Fruit fly (Drosophila melanogaster) whole organism, embryonic: ENCODE measurements around the gene Lon.

Source experiments
- Atf6 ChIP-seq: fragments of 200-800 bp; sonication (Bioruptor generic); IDR thresholded peaks from 2 replicates; pipeline ENCODE4 v1.3.6; 2022; ENCODE audit warnings: missing biosample characterization, missing genetic modification characterization
- CG10147 ChIP-seq: fragments of 200-800 bp; sonication (Bioruptor generic); optimal IDR thresholded peaks from 2 replicates; lab custom pipeline; 2019; ENCODE audit warnings: missing biosample characterization, mild to moderate bottlenecking, missing genetic modification characterization, moderate library complexity
- CG10267 ChIP-seq: fragments of 200-800 bp; sonication (Bioruptor generic); optimal IDR thresholded peaks from 2 replicates; lab custom pipeline; 2018; ENCODE audit warnings: missing biosample characterization, mild to moderate bottlenecking, missing genetic modification characterization, moderate library complexity
- CG10565 ChIP-seq: fragments of 200-800 bp; sonication (Bioruptor generic); optimal IDR thresholded peaks from 3 replicates; lab custom pipeline; 2016; ENCODE audit warnings: missing biosample characterization, mild to moderate bottlenecking, missing genetic modification characterization
- CG11085 ChIP-seq: fragments of 200-800 bp; sonication (Bioruptor generic); IDR thresholded peaks from 2 replicates; pipeline ENCODE4 v1.3.6; 2022; ENCODE audit warnings: missing biosample characterization, missing genetic modification characterization
- CG11696 ChIP-seq: fragments of 200-800 bp; sonication (Bioruptor generic); IDR thresholded peaks from 2 replicates; pipeline ENCODE4 v1.3.6; 2022; ENCODE audit warnings: missing biosample characterization, missing genetic modification characterization
- CG13775 ChIP-seq: fragments of 200-800 bp; sonication (Bioruptor generic); optimal IDR thresholded peaks from 3 replicates; lab custom pipeline; 2017; ENCODE audit warnings: missing biosample characterization, mild to moderate bottlenecking, missing genetic modification characterization
- CG15011 ChIP-seq: fragments of 200-800 bp; sonication (Bioruptor generic); optimal IDR thresholded peaks from 3 replicates; lab custom pipeline; 2018; ENCODE audit warnings: missing biosample characterization, mild to moderate bottlenecking, missing genetic modification characterization
- CG15479 ChIP-seq: fragments of 200-800 bp; sonication (Bioruptor generic); optimal IDR thresholded peaks from 3 replicates; lab custom pipeline; 2019; ENCODE audit warnings: missing biosample characterization, mild to moderate bottlenecking, missing genetic modification characterization, moderate library complexity
- CG1647 ChIP-seq: fragments of 200-800 bp; sonication (Bioruptor generic); optimal IDR thresholded peaks from 3 replicates; lab custom pipeline; 2016; ENCODE audit warnings: missing biosample characterization, missing genetic modification characterization
- CG18262 ChIP-seq: fragments of 200-800 bp; optimal IDR thresholded peaks from 3 replicates; lab custom pipeline; 2019; ENCODE audit warnings: missing biosample characterization, mild to moderate bottlenecking, missing genetic modification characterization, moderate library complexity
- CG1832 ChIP-seq: fragments of 200-800 bp; sonication (Bioruptor generic); optimal IDR thresholded peaks from 2 replicates; lab custom pipeline; 2017; ENCODE audit warnings: missing biosample characterization, mild to moderate bottlenecking, missing genetic modification characterization, inconsistent platforms
- CG2116 ChIP-seq: fragments of 200-800 bp; sonication (Bioruptor generic); optimal IDR thresholded peaks from 3 replicates; lab custom pipeline; 2018; ENCODE audit warnings: missing biosample characterization, mild to moderate bottlenecking, missing genetic modification characterization
- CG33557 ChIP-seq: fragments of 200-800 bp; sonication (Bioruptor generic); optimal IDR thresholded peaks from 2 replicates; lab custom pipeline; 2019; ENCODE audit warnings: missing biosample characterization, mild to moderate bottlenecking, missing genetic modification characterization, moderate library complexity
- CG4617 ChIP-seq: fragments of 200-800 bp; sonication (Bioruptor generic); optimal IDR thresholded peaks from 3 replicates; lab custom pipeline; 2016; ENCODE audit warnings: missing biosample characterization, missing genetic modification characterization, borderline replicate concordance
- CG7556 ChIP-seq: fragments of 200-800 bp; sonication (Bioruptor generic); optimal IDR thresholded peaks from 2 replicates; lab custom pipeline; 2017; ENCODE audit warnings: missing biosample characterization, mild to moderate bottlenecking, missing genetic modification characterization
- CG7786 ChIP-seq: fragments of 200-800 bp; sonication (Bioruptor generic); optimal IDR thresholded peaks from 2 replicates; lab custom pipeline; 2016; ENCODE audit warnings: missing biosample characterization, missing genetic modification characterization
- CG8944 ChIP-seq: fragments of 200-800 bp; sonication (Bioruptor generic); optimal IDR thresholded peaks from 3 replicates; lab custom pipeline; 2016; ENCODE audit warnings: missing biosample characterization, missing genetic modification characterization
- CG9817 ChIP-seq: fragments of 200-800 bp; sonication (Bioruptor generic); optimal IDR thresholded peaks from 2 replicates; lab custom pipeline; 2018; ENCODE audit warnings: missing biosample characterization, mild to moderate bottlenecking, missing genetic modification characterization, moderate library complexity
- Camta ChIP-seq: fragments of 200-800 bp; sonication (Bioruptor generic); optimal IDR thresholded peaks from 2 replicates; lab custom pipeline; 2016; ENCODE audit warnings: missing biosample characterization, missing genetic modification characterization
- CrebB ChIP-seq: fragments of 200-800 bp; sonication (Bioruptor generic); optimal IDR thresholded peaks from 3 replicates; lab custom pipeline; 2018; ENCODE audit warnings: missing biosample characterization, mild to moderate bottlenecking, missing genetic modification characterization
- D ChIP-seq, 2 experiments: fragments of 200-800 bp in 1 of 2; fragments of >200 bp in 1 of 2; sonication (Bioruptor generic) in 1 of 2; optimal IDR thresholded peaks; 2 replicates in 1 of 2; 3 replicates in 1 of 2; lab custom pipeline; 2017; ENCODE audit warnings: mild to moderate bottlenecking in 1 of 2, missing biosample characterization in 1 of 2, missing genetic modification characterization in 1 of 2, missing genetic modification reagents in 1 of 2
- Dek ChIP-seq: fragments of 200-800 bp; sonication (Bioruptor generic); optimal IDR thresholded peaks from 3 replicates; lab custom pipeline; 2019; ENCODE audit warnings: missing biosample characterization, mild to moderate bottlenecking, missing genetic modification characterization, moderate library complexity
- Dref ChIP-seq: fragments of 200-800 bp; sonication (Bioruptor generic); IDR thresholded peaks from 2 replicates; pipeline ENCODE4 v1.3.6; 2022; ENCODE audit warnings: missing biosample characterization, missing genetic modification characterization
- GATAe ChIP-seq: fragments of 200-800 bp; sonication (Bioruptor generic); conservative IDR thresholded peaks from 2 replicates; pipeline ENCODE4 v1.3.6; 2022; ENCODE audit warnings: missing biosample characterization, missing genetic modification characterization
- Hsf ChIP-seq: fragments of 200-800 bp; sonication (Bioruptor generic); optimal IDR thresholded peaks from 3 replicates; lab custom pipeline; 2016; ENCODE audit warnings: missing biosample characterization, missing genetic modification characterization
- Lim3 ChIP-seq: fragments of 200-800 bp; sonication (Bioruptor generic); IDR thresholded peaks from 2 replicates; pipeline ENCODE4 v1.3.6; 2022; ENCODE audit warnings: missing biosample characterization, missing genetic modification characterization
- Lpt ChIP-seq: fragments of >200 bp; optimal IDR thresholded peaks from 2 replicates; lab custom pipeline; 2018; ENCODE audit warnings: missing biosample characterization, missing genetic modification characterization
- Mad ChIP-seq: fragments of 200-800 bp; sonication (Bioruptor generic); optimal IDR thresholded peaks from 2 replicates; lab custom pipeline; 2016; ENCODE audit warnings: missing biosample characterization, missing genetic modification characterization
- Nf-YC ChIP-seq: fragments of 200-800 bp; optimal IDR thresholded peaks from 3 replicates; lab custom pipeline; 2019; ENCODE audit warnings: missing biosample characterization, mild to moderate bottlenecking, missing genetic modification characterization, moderate library complexity
- ash1 ChIP-seq: fragments of 200-800 bp; sonication (Bioruptor generic); optimal IDR thresholded peaks from 2 replicates; lab custom pipeline; 2018; ENCODE audit warnings: missing biosample characterization, mild to moderate bottlenecking, missing genetic modification characterization
- chm ChIP-seq: fragments of 200-800 bp; sonication (Bioruptor generic); IDR thresholded peaks from 2 replicates; pipeline ENCODE4 v1.3.6; 2022; ENCODE audit warnings: missing biosample characterization, missing genetic modification characterization
- dimm ChIP-seq: fragments of 200-800 bp; sonication (Bioruptor generic); IDR thresholded peaks from 2 replicates; pipeline ENCODE4 v1.3.6; 2022; ENCODE audit warnings: missing biosample characterization, missing genetic modification characterization
- esg ChIP-seq: fragments of 200-800 bp; sonication (Bioruptor generic); conservative IDR thresholded peaks from 2 replicates; pipeline ENCODE4 v1.3.6; 2022; ENCODE audit warnings: missing biosample characterization, missing genetic modification characterization
- fu2 ChIP-seq: fragments of 200-800 bp; sonication (Bioruptor generic); optimal IDR thresholded peaks from 2 replicates; lab custom pipeline; 2016; ENCODE audit warnings: missing biosample characterization, missing genetic modification characterization
- gcm2 ChIP-seq: fragments of 200-800 bp; sonication (Bioruptor generic); optimal IDR thresholded peaks from 2 replicates; lab custom pipeline; 2016; ENCODE audit warnings: missing biosample characterization, missing genetic modification characterization
- grn ChIP-seq: fragments of 200-800 bp; sonication (Bioruptor generic); optimal IDR thresholded peaks from 3 replicates; lab custom pipeline; 2017; ENCODE audit warnings: missing biosample characterization, missing genetic modification characterization
- klu ChIP-seq: fragments of 200-800 bp; sonication (Bioruptor generic); IDR thresholded peaks from 2 replicates; pipeline ENCODE4 v1.3.6; 2022; ENCODE audit warnings: missing biosample characterization, missing genetic modification characterization
- lilli ChIP-seq: fragments of 200-800 bp; sonication (Bioruptor generic); optimal IDR thresholded peaks from 3 replicates; lab custom pipeline; 2016; ENCODE audit warnings: missing biosample characterization, missing genetic modification characterization
- luna ChIP-seq: fragments of 200-800 bp; sonication (Bioruptor generic); optimal IDR thresholded peaks from 2 replicates; lab custom pipeline; 2016; ENCODE audit warnings: missing biosample characterization, missing genetic modification characterization
- onecut ChIP-seq: fragments of 200-800 bp; sonication (Bioruptor generic); IDR thresholded peaks from 2 replicates; pipeline ENCODE4 v1.3.6; 2022; ENCODE audit warnings: missing biosample characterization, missing genetic modification characterization
- psq ChIP-seq: fragments of 200-800 bp; sonication (Bioruptor generic); optimal IDR thresholded peaks from 2 replicates; lab custom pipeline; 2017; ENCODE audit warnings: missing biosample characterization, missing genetic modification characterization
- ranshi ChIP-seq: fragments of 200-800 bp; sonication (Bioruptor generic); IDR thresholded peaks from 2 replicates; pipeline ENCODE4 v1.3.6; 2022; ENCODE audit warnings: missing biosample characterization, missing genetic modification characterization
- slp2 ChIP-seq: fragments of 200-800 bp; sonication (Bioruptor generic); optimal IDR thresholded peaks from 2 replicates; lab custom pipeline; 2016; ENCODE audit warnings: missing biosample characterization, missing genetic modification characterization
- sug ChIP-seq: fragments of 200-800 bp; optimal IDR thresholded peaks from 2 replicates; lab custom pipeline; 2019; ENCODE audit warnings: missing biosample characterization, mild to moderate bottlenecking, missing genetic modification characterization, moderate library complexity
- tin ChIP-seq: fragments of 200-800 bp; sonication (Bioruptor generic); optimal IDR thresholded peaks from 3 replicates; lab custom pipeline; 2016; ENCODE audit warnings: missing biosample characterization, missing genetic modification characterization
- wdn ChIP-seq: fragments of 200-800 bp; sonication (Bioruptor generic); IDR thresholded peaks from 2 replicates; pipeline ENCODE4 v1.3.6; 2022; ENCODE audit warnings: missing biosample characterization, missing genetic modification characterization
- zen ChIP-seq: fragments of 200-800 bp; sonication (Bioruptor generic); optimal IDR thresholded peaks from 3 replicates; lab custom pipeline; 2018; ENCODE audit warnings: missing biosample characterization, mild to moderate bottlenecking, missing genetic modification characterization, moderate library complexity
- zfh2 ChIP-seq: fragments of 200-800 bp; sonication (Bioruptor generic); optimal IDR thresholded peaks from 2 replicates; lab custom pipeline; 2016; ENCODE audit warnings: missing biosample characterization, missing genetic modification characterization

The Lon gene

dm6 chr3L:19632766-19633632 lies 21.0 kb upstream of the Lon start (continued):
- TF ChIP-seq CG10267, result no peak
- peak; percentile 47 for TF ChIP-seq CG10147 (GFP tag; lab: Kevin White, UChicago)
- TF ChIP-seq ranshi (GFP tag; lab: Robert Waterston, UW), result no peak; the same call in 1 of the 2 replicates
- TF ChIP-seq Atf6 (GFP tag; lab: Robert Waterston, UW), result peak; percentile 71
- TF ChIP-seq CG11696, result peak; percentile 36; the same call in 1 of the 2 replicates
- peak; percentile 14 for TF ChIP-seq gcm2 (GFP tag; lab: Kevin White, UChicago)
- peak; percentile 52 for TF ChIP-seq esg (GFP tag; lab: Robert Waterston, UW)
- TF ChIP-seq dimm, result no peak
- peak; percentile 42 for TF ChIP-seq psq
- TF ChIP-seq wdn (GFP tag; lab: Robert Waterston, UW), result peak; percentile 39; the same call in 1 of the 2 replicates
- TF ChIP-seq CG7786, result peak; percentile 50
- peak; percentile 41 for TF ChIP-seq Dek (tag; lab: Kevin White, UChicago)
- TF ChIP-seq CG33557 (GFP tag; lab: Kevin White, UChicago), result no peak
- peak; percentile 42 for TF ChIP-seq CG7556 (GFP tag; lab: Kevin White, UChicago)
- no peak for TF ChIP-seq CG2116
- TF ChIP-seq CG15011, result peak; percentile 64
- no peak for TF ChIP-seq CG15479
- peak; percentile 58 for TF ChIP-seq Nf-YC
- TF ChIP-seq slp2, result no peak
- TF ChIP-seq chm (GFP tag; lab: Robert Waterston, UW), result no peak
- TF ChIP-seq CG1647 (GFP tag; lab: Kevin White, UChicago), result peak; percentile 12
- peak; percentile 56; the same call in 1 of the 2 replicates for TF ChIP-seq CG11085 (GFP tag; lab: Robert Waterston, UW)
- TF ChIP-seq Dref (GFP tag; lab: Robert Waterston, UW), result no peak
- no peak for TF ChIP-seq CG8944 (GFP tag; lab: Kevin White, UChicago)
- peak; percentile 100 for TF ChIP-seq sug (tag; lab: Kevin White, UChicago)
- peak; percentile 49 for TF ChIP-seq tin (GFP tag; lab: Kevin White, UChicago)
- TF ChIP-seq Lim3 (GFP tag; lab: Robert Waterston, UW), result no peak
- TF ChIP-seq GATAe (GFP tag; lab: Robert Waterston, UW), result peak; percentile 41
- peak; percentile 16 for TF ChIP-seq CG18262 (tag; lab: Kevin White, UChicago)
- no peak for TF ChIP-seq grn (GFP tag; lab: Kevin White, UChicago)
- no peak for TF ChIP-seq Camta
- TF ChIP-seq zen (tag; lab: Kevin White, UChicago), result no peak
- TF ChIP-seq klu (GFP tag; lab: Robert Waterston, UW), result no peak; the same call in 1 of the 2 replicates
- TF ChIP-seq Mad (GFP tag; lab: Kevin White, UChicago), result peak; percentile 9
- peak; percentile 79 for TF ChIP-seq lilli (GFP tag; lab: Kevin White, UChicago)
- TF ChIP-seq luna (GFP tag; lab: Kevin White, UChicago), result no peak
- no peak; the same call in 1 of the 2 replicates for TF ChIP-seq onecut (GFP tag; lab: Robert Waterston, UW)
- TF ChIP-seq CG9817 (tag; lab: Kevin White, UChicago), result peak; percentile 56
- peak; percentile 22 for TF ChIP-seq ash1 (GFP tag; lab: Kevin White, UChicago)
- TF ChIP-seq CG4617 (GFP tag; lab: Kevin White, UChicago), result peak; percentile 9
- TF ChIP-seq CG13775 (GFP tag; lab: Kevin White, UChicago), result peak; percentile 54
- TF ChIP-seq Lpt (GFP tag; lab: Kevin White, UChicago), result no peak
- TF ChIP-seq CG1832 (GFP tag; lab: Kevin White, UChicago), result no peak
- TF ChIP-seq D (optimal IDR thresholded peaks at IDR 0.05; lab: Kevin White, UChicago), result no peak
- TF ChIP-seq D (GFP tag; optimal IDR thresholded peaks at IDR 0.05; lab: Kevin White, UChicago), result no peak
- TF ChIP-seq Hsf (GFP tag; lab: Kevin White, UChicago), result peak; percentile 65
- TF ChIP-seq fu2 (GFP tag; lab: Kevin White, UChicago), result peak; percentile 14
- TF ChIP-seq CrebB, result peak; percentile 22
- TF ChIP-seq zfh2 (GFP tag; lab: Kevin White, UChicago), result peak; percentile 62
- no peak for TF ChIP-seq CG10565
